Worm (Caenorhabditis elegans) whole organism, L1 larva: ENCODE measurements around the gene latd-1.

Experiments used
- C16A3.4 ChIP-seq: fragments of 150-350 bp; optimal IDR thresholded peaks from 2 replicates; lab custom pipeline; 2014; ENCODE audit warnings: missing biosample characterization, missing genetic modification characterization
- C34B4.2 ChIP-seq: sonication (generic microtip); optimal IDR thresholded peaks from 2 replicates; lab custom pipeline; 2017; ENCODE audit warnings: mild to moderate bottlenecking, missing genetic modification characterization, missing compliant biosample characterization
- F16B12.6 ChIP-seq: fragments of 150-350 bp; optimal IDR thresholded peaks from 2 replicates; lab custom pipeline; 2014; ENCODE audit warnings: missing biosample characterization, missing genetic modification characterization
- Y116A8C.19 ChIP-seq: sonication (generic microtip); optimal IDR thresholded peaks from 2 replicates; lab custom pipeline; 2016; ENCODE audit warnings: missing compliant biosample characterization, missing genetic modification characterization, borderline replicate concordance
- aly-2 ChIP-seq: fragments of 150-350 bp; optimal IDR thresholded peaks from 2 replicates; lab custom pipeline; 2014; ENCODE audit warnings: missing biosample characterization, missing genetic modification characterization
- ceh-63 ChIP-seq: fragments of 200-800 bp; sonication (Bioruptor generic); optimal IDR thresholded peaks from 2 replicates; lab custom pipeline; 2018; ENCODE audit warnings: mild to moderate bottlenecking, missing genetic modification characterization, missing compliant biosample characterization
- ceh-82 ChIP-seq, 3 experiments: fragments of 150-350 bp in 1 of 3; sonication (generic microtip) in 2 of 3; optimal IDR thresholded peaks; 2 replicates each; lab custom pipeline; 2014 to 2017; ENCODE audit warnings: missing biosample characterization in 3 of 3, missing genetic modification characterization in 3 of 3
- ceh-90 ChIP-seq: sonication (generic microtip); optimal IDR thresholded peaks from 2 replicates; lab custom pipeline; 2016; ENCODE audit warnings: missing genetic modification characterization, missing compliant biosample characterization
- ces-1 ChIP-seq: fragments of 150-350 bp; optimal IDR thresholded peaks from 2 replicates; lab custom pipeline; 2014; ENCODE audit warnings: missing biosample characterization, missing genetic modification reagents, missing genetic modification characterization
- efl-1 ChIP-seq, 4 experiments: fragments of 150-350 bp; optimal IDR thresholded peaks in 3 of 4; peaks in 1 of 4; 1 replicate in 1 of 4; 2 replicates in 3 of 4; lab custom pipeline; 2014; ENCODE audit warnings: missing biosample characterization in 2 of 4, missing genetic modification characterization in 2 of 4, missing genetic modification reagents in 2 of 4
- egl-27 ChIP-seq, 2 experiments: fragments of 150-350 bp in 1 of 2; sonication (generic microtip); optimal IDR thresholded peaks; 3 replicates each; lab custom pipeline; 2017 to 2018; ENCODE audit warnings: missing biosample characterization in 2 of 2, missing genetic modification characterization in 2 of 2, missing genetic modification reagents in 2 of 2
- elt-2 ChIP-seq: sonication (generic microtip); optimal IDR thresholded peaks from 2 replicates; lab custom pipeline; 2016; ENCODE audit warnings: missing genetic modification characterization, mild to moderate bottlenecking, inconsistent platforms, missing compliant biosample characterization, missing genetic modification reagents
- elt-3 ChIP-seq, 6 experiments: fragments of 150-350 bp in 1 of 6; sonication (generic microtip); optimal IDR thresholded peaks; 2 replicates each; lab custom pipeline; 2017 to 2018; ENCODE audit warnings: missing biosample characterization in 6 of 6, missing genetic modification characterization in 6 of 6, inconsistent platforms in 1 of 6
- fkh-10 ChIP-seq: sonication (generic microtip); optimal IDR thresholded peaks from 2 replicates; lab custom pipeline; 2017; ENCODE audit warnings: missing biosample characterization, missing genetic modification reagents, missing genetic modification characterization
- fkh-4 ChIP-seq: sonication (generic microtip); optimal IDR thresholded peaks from 2 replicates; lab custom pipeline; 2016; ENCODE audit warnings: missing compliant biosample characterization, missing genetic modification characterization, borderline replicate concordance
- fkh-8 ChIP-seq: sonication (generic microtip); optimal IDR thresholded peaks from 2 replicates; lab custom pipeline; 2016; ENCODE audit warnings: mild to moderate bottlenecking, missing genetic modification characterization, missing compliant biosample characterization
- fos-1 ChIP-seq: fragments of 150-350 bp; optimal IDR thresholded peaks from 2 replicates; lab custom pipeline; 2014; ENCODE audit warnings: missing biosample characterization, missing genetic modification characterization
- grh-1 ChIP-seq: fragments of 200-800 bp; sonication (Bioruptor generic); IDR thresholded peaks from 2 replicates; pipeline ENCODE4 v1.3.6; 2022; ENCODE audit warnings: missing genetic modification reagents, missing genetic modification characterization, missing compliant biosample characterization
- hlh-4 ChIP-seq: sonication (generic microtip); optimal IDR thresholded peaks from 2 replicates; lab custom pipeline; 2016; ENCODE audit warnings: mild to moderate bottlenecking, missing genetic modification characterization, missing compliant biosample characterization
- lin-13 ChIP-seq: fragments of 150-350 bp; optimal IDR thresholded peaks from 2 replicates; lab custom pipeline; 2014; ENCODE audit warnings: missing biosample characterization, missing genetic modification reagents, missing genetic modification characterization
- lin-14 ChIP-seq: fragments of 200-800 bp; sonication (Bioruptor generic); optimal IDR thresholded peaks from 2 replicates; lab custom pipeline; 2018; ENCODE audit warnings: mild to moderate bottlenecking, missing genetic modification characterization, moderate library complexity, missing compliant biosample characterization
- mdl-1 ChIP-seq, 2 experiments: fragments of 150-350 bp; optimal IDR thresholded peaks; 2 replicates each; lab custom pipeline; 2014 to 2017; ENCODE audit warnings: missing biosample characterization in 2 of 2, missing genetic modification characterization in 2 of 2, inconsistent platforms in 1 of 2
- mef-2 ChIP-seq: fragments of 150-350 bp; optimal IDR thresholded peaks from 2 replicates; lab custom pipeline; 2014; ENCODE audit warnings: missing biosample characterization, missing genetic modification characterization
- nhr-11 ChIP-seq: fragments of 150-350 bp; optimal IDR thresholded peaks from 2 replicates; lab custom pipeline; 2014; ENCODE audit warnings: missing biosample characterization, missing genetic modification characterization
- nhr-12 ChIP-seq: sonication (generic microtip); optimal IDR thresholded peaks from 2 replicates; lab custom pipeline; 2017; ENCODE audit warnings: missing biosample characterization, missing genetic modification characterization
- nhr-20 ChIP-seq: sonication (generic microtip); optimal IDR thresholded peaks from 2 replicates; lab custom pipeline; 2016; ENCODE audit warnings: mild to moderate bottlenecking, missing genetic modification characterization, missing compliant biosample characterization
- nhr-47 ChIP-seq: sonication (generic microtip); optimal IDR thresholded peaks from 2 replicates; lab custom pipeline; 2016; ENCODE audit warnings: mild to moderate bottlenecking, missing genetic modification characterization, moderate library complexity, missing compliant biosample characterization
- nhr-71 ChIP-seq: sonication (generic microtip); optimal IDR thresholded peaks from 2 replicates; lab custom pipeline; 2016; ENCODE audit warnings: mild to moderate bottlenecking, missing genetic modification characterization, moderate library complexity, missing compliant biosample characterization
- nhr-85 ChIP-seq: sonication (generic microtip); peaks from one replicate; lab custom pipeline; 2016; ENCODE audit warnings: missing genetic modification characterization, inconsistent platforms, missing compliant biosample characterization
- pqm-1 ChIP-seq: sonication (generic microtip); optimal IDR thresholded peaks from 3 replicates; lab custom pipeline; 2017; ENCODE audit warnings: missing biosample characterization, missing genetic modification characterization
- rnt-1 ChIP-seq: sonication (generic microtip); optimal IDR thresholded peaks from 2 replicates; lab custom pipeline; 2016; ENCODE audit warnings: mild to moderate bottlenecking, missing genetic modification characterization, moderate library complexity, missing compliant biosample characterization
- snpc-4 ChIP-seq: fragments of 150-350 bp; optimal IDR thresholded peaks from 2 replicates; lab custom pipeline; 2014; ENCODE audit warnings: missing biosample characterization, missing genetic modification characterization
- snu-23 ChIP-seq: sonication (generic microtip); optimal IDR thresholded peaks from 2 replicates; lab custom pipeline; 2016; ENCODE audit warnings: missing genetic modification characterization, missing compliant biosample characterization
- sup-37 ChIP-seq: fragments of 200-800 bp; sonication (Bioruptor generic); optimal IDR thresholded peaks from 2 replicates; lab custom pipeline; 2018; ENCODE audit warnings: mild to moderate bottlenecking, missing genetic modification characterization, missing compliant biosample characterization
- tbx-2 ChIP-seq: sonication (generic microtip); optimal IDR thresholded peaks from 2 replicates; lab custom pipeline; 2016; ENCODE audit warnings: missing genetic modification characterization, missing compliant biosample characterization
- tlp-1 ChIP-seq: fragments of 150-350 bp; optimal IDR thresholded peaks from 2 replicates; lab custom pipeline; 2014; ENCODE audit warnings: missing biosample characterization, missing genetic modification characterization
- vab-15 ChIP-seq: sonication (generic microtip); optimal IDR thresholded peaks from 2 replicates; lab custom pipeline; 2017; ENCODE audit warnings: missing genotype, mild to moderate bottlenecking, missing genetic modification characterization, missing compliant biosample characterization
- zip-4 ChIP-seq: fragments of 200-800 bp; sonication (Bioruptor generic); optimal IDR thresholded peaks from 2 replicates; lab custom pipeline; 2018; ENCODE audit warnings: mild to moderate bottlenecking, missing genetic modification characterization, moderate library complexity, missing compliant biosample characterization
- ztf-11 ChIP-seq, 2 experiments: sonication (generic microtip); optimal IDR thresholded peaks; 2 replicates each; lab custom pipeline; 2016 to 2017; ENCODE audit warnings: missing genetic modification characterization in 2 of 2, missing biosample characterization in 1 of 2, missing compliant biosample characterization in 1 of 2
- ztf-4 ChIP-seq: fragments of 150-350 bp; optimal IDR thresholded peaks from 2 replicates; lab custom pipeline; 2014; ENCODE audit warnings: missing biosample characterization, missing genetic modification characterization

latd-1 gene

ce11 chrX:7898131-7898530, 541 bp upstream of the latd-1 start:
- TF ChIP-seq efl-1 (optimal IDR thresholded peaks at IDR 0.05; lab: Kevin White, UChicago) (no peak), efl-1 (GFP tag; optimal IDR thresholded peaks at IDR 0.05 in 1 of 2; lab: Kevin White, UChicago) (peak in 1 of 2 experiments; percentile 89), fkh-4 (no peak)

ce11 chrX:7892296-7892695, 5.3 kb downstream of the latd-1 start, which contains the start of gene C39D10.5:
Gene C39D10.5 (minus strand): TSS chrX:7892396.
- TF ChIP-seq vab-15 (tag; lab: Kevin White, UChicago) = no peak
- TF ChIP-seq egl-27 (tag; optimal IDR thresholded peaks at IDR 0.05; lab: Kevin White, UChicago) = no peak
- TF ChIP-seq zip-4 (GFP tag; lab: Kevin White, UChicago) = no peak
- no peak for TF ChIP-seq ztf-4 (tag; lab: Kevin White, UChicago)
- TF ChIP-seq tbx-2 (tag; lab: Kevin White, UChicago) = no peak
- TF ChIP-seq C16A3.4 (tag; lab: Kevin White, UChicago) = no peak
- no peak for TF ChIP-seq ceh-82 (tag; optimal IDR thresholded peaks at IDR 0.05; lab: Kevin White, UChicago)
- no peak for TF ChIP-seq grh-1 (GFP tag; lab: Robert Waterston, UW)
- no peak for TF ChIP-seq pqm-1 (tag; lab: Kevin White, UChicago)
- TF ChIP-seq snu-23 = no peak
- no peak for TF ChIP-seq lin-13 (GFP tag; lab: Kevin White, UChicago)
- TF ChIP-seq mef-2 = no peak
- no peak for TF ChIP-seq rnt-1
- no peak for TF ChIP-seq lin-14 (GFP tag; lab: Kevin White, UChicago)
- no peak for TF ChIP-seq fos-1 (tag; lab: Kevin White, UChicago)
- no peak for TF ChIP-seq C34B4.2 (tag; lab: Kevin White, UChicago)
- no peak for TF ChIP-seq aly-2 (tag; lab: Kevin White, UChicago)
- no peak for TF ChIP-seq fkh-10 (GFP tag; lab: Kevin White, UChicago)
- TF ChIP-seq Y116A8C.19 (tag; lab: Kevin White, UChicago) = no peak
- no peak for TF ChIP-seq ceh-90 (tag; lab: Kevin White, UChicago)

ce11 chrX:7888915-7889314, 8.7 kb downstream of the latd-1 start, which contains the start of gene C39D10.2:
Gene C39D10.2 (plus strand): TSS chrX:7889215.
- TF ChIP-seq nhr-20 (tag; lab: Kevin White, UChicago) (no peak), sup-37 (GFP tag; lab: Kevin White, UChicago) (no peak), vab-15 (tag; lab: Kevin White, UChicago) (no peak), F16B12.6 (tag; lab: Kevin White, UChicago) (no peak), ztf-4 (tag; lab: Kevin White, UChicago) (no peak), snu-23 (no peak), nhr-11 (tag; lab: Kevin White, UChicago) (no peak), nhr-12 (tag; lab: Kevin White, UChicago) (no peak), mdl-1 (tag; optimal IDR thresholded peaks at IDR 0.05; lab: Kevin White, UChicago) (no peak), snpc-4 (tag; lab: Kevin White, UChicago) (no peak), ceh-63 (GFP tag; lab: Kevin White, UChicago) (no peak), elt-2 (tag; lab: Kevin White, UChicago) (no peak), nhr-47 (no peak), nhr-85 (tag; lab: Kevin White, UChicago) (no peak), zip-4 (GFP tag; lab: Kevin White, UChicago) (no peak), fkh-8 (no peak), ces-1 (GFP tag; lab: Kevin White, UChicago) (no peak), tlp-1 (tag; lab: Kevin White, UChicago) (no peak), ztf-11 (tag; optimal IDR thresholded peaks at IDR 0.05; lab: Kevin White, UChicago) (no peak)

ce11 chrX:7886200-7886599, 11.4 kb downstream of the latd-1 start:
- TF ChIP-seq nhr-71 (tag; lab: Kevin White, UChicago) (peak; percentile 46), hlh-4 (tag; lab: Kevin White, UChicago) (peak; percentile 99), nhr-85 (tag; lab: Kevin White, UChicago) (no peak), fkh-8 (peak; percentile 35), pqm-1 (tag; lab: Kevin White, UChicago) (no peak), elt-3 (tag; optimal IDR thresholded peaks at IDR 0.05; lab: Kevin White, UChicago) (no peak), nhr-47 (peak; percentile 42)
